Worm (Caenorhabditis elegans) whole organism, L4 larva: ENCODE measurements around the gene R11E3.1.

Source experiments
- F10B5.3 ChIP-seq: sonication (generic microtip); optimal IDR thresholded peaks from 2 replicates; lab custom pipeline; 2016; ENCODE audit warnings: mild to moderate bottlenecking, missing genetic modification characterization, missing compliant biosample characterization
- F26F4.8 ChIP-seq: fragments of 200-800 bp; sonication (Bioruptor generic); conservative IDR thresholded peaks from 2 replicates; pipeline ENCODE4 v1.3.6; 2022; ENCODE audit warnings: missing genetic modification characterization, missing compliant biosample characterization
- F37D6.2 ChIP-seq: sonication (generic microtip); optimal IDR thresholded peaks from 2 replicates; lab custom pipeline; 2016; ENCODE audit warnings: mild to moderate bottlenecking, missing genetic modification characterization, missing compliant biosample characterization
- F49E8.2 ChIP-seq: sonication (generic microtip); optimal IDR thresholded peaks from 2 replicates; lab custom pipeline; 2016; ENCODE audit warnings: missing compliant biosample characterization, mild to moderate bottlenecking, missing genetic modification characterization, borderline replicate concordance
- Y105C5A.15 ChIP-seq: fragments of 200-800 bp; sonication (Bioruptor generic); IDR thresholded peaks from 2 replicates; pipeline ENCODE4 v1.3.6; 2022; ENCODE audit warnings: missing genetic modification characterization, missing compliant biosample characterization
- Y5F2A.4 ChIP-seq: fragments of 200-800 bp; sonication (Bioruptor generic); optimal IDR thresholded peaks from 2 replicates; lab custom pipeline; 2018; ENCODE audit warnings: mild to moderate bottlenecking, missing genetic modification characterization, missing compliant biosample characterization
- Y75B8A.6 ChIP-seq: fragments of 200-800 bp; sonication (Bioruptor generic); IDR thresholded peaks from 2 replicates; pipeline ENCODE4 v1.3.6; 2022; ENCODE audit warnings: missing genetic modification reagents, missing genetic modification characterization, missing compliant biosample characterization
- ZK337.2 ChIP-seq: fragments of 200-800 bp; sonication (Bioruptor generic); IDR thresholded peaks from 2 replicates; pipeline ENCODE4 v1.3.6; 2022; ENCODE audit warnings: missing genetic modification reagents, missing genetic modification characterization, missing compliant biosample characterization
- aha-1 ChIP-seq: fragments of 150-350 bp; peaks from one replicate; lab custom pipeline; 2014; ENCODE audit warnings: missing biosample characterization, missing genetic modification characterization
- ama-1 ChIP-seq: fragments of 150-350 bp; optimal IDR thresholded peaks from 2 replicates; lab custom pipeline; 2014; ENCODE audit warnings: inconsistent platforms, mixed read lengths
- ceh-20 ChIP-seq: fragments of 200-800 bp; sonication (Bioruptor generic); IDR thresholded peaks from 2 replicates; pipeline ENCODE4 v1.3.6; 2022; ENCODE audit warnings: missing genetic modification reagents, missing genetic modification characterization, missing compliant biosample characterization
- ceh-28 ChIP-seq: fragments of 150-350 bp; optimal IDR thresholded peaks from 2 replicates; lab custom pipeline; 2014; ENCODE audit warnings: missing biosample characterization, missing genetic modification reagents, missing genetic modification characterization
- ceh-44 ChIP-seq: fragments of 200-800 bp; sonication (Bioruptor generic); IDR thresholded peaks from 2 replicates; pipeline ENCODE4 v1.3.6; 2022; ENCODE audit warnings: missing genetic modification reagents, missing genetic modification characterization, missing compliant biosample characterization
- ctbp-1 ChIP-seq: fragments of 200-800 bp; sonication (Bioruptor generic); IDR thresholded peaks from 2 replicates; pipeline ENCODE4 v1.3.6; 2022; ENCODE audit warnings: missing genetic modification reagents, missing genetic modification characterization, missing compliant biosample characterization
- daf-12 ChIP-seq: fragments of 150-350 bp; optimal IDR thresholded peaks from 2 replicates; lab custom pipeline; 2014; ENCODE audit warnings: missing biosample characterization, missing genetic modification reagents, missing genetic modification characterization
- daf-16 ChIP-seq, 3 experiments: sonication (generic microtip); optimal IDR thresholded peaks; 2 replicates each; lab custom pipeline; 2016 to 2017; ENCODE audit warnings: missing genetic modification characterization in 3 of 3, missing genetic modification reagents in 3 of 3, mild to moderate bottlenecking in 2 of 3, missing compliant biosample characterization in 2 of 3, missing biosample characterization in 1 of 3, moderate library complexity in 1 of 3
- daf-8 ChIP-seq: fragments of 200-800 bp; sonication (Bioruptor generic); IDR thresholded peaks from 2 replicates; pipeline ENCODE4 v1.3.6; 2022; ENCODE audit warnings: missing genetic modification characterization, missing compliant biosample characterization
- dmd-9 ChIP-seq: fragments of 200-800 bp; sonication (Bioruptor generic); IDR thresholded peaks from 2 replicates; pipeline ENCODE4 v1.3.6; 2022; ENCODE audit warnings: missing genetic modification reagents, missing genetic modification characterization, missing compliant biosample characterization
- dpl-1 ChIP-seq: fragments of 150-350 bp; optimal IDR thresholded peaks from 2 replicates; lab custom pipeline; 2014; ENCODE audit warnings: missing biosample characterization, missing genetic modification reagents, missing genetic modification characterization
- egl-27 ChIP-seq: sonication (generic microtip); optimal IDR thresholded peaks from 3 replicates; lab custom pipeline; 2017; ENCODE audit warnings: missing biosample characterization, missing genetic modification reagents, missing genetic modification characterization
- egl-43 ChIP-seq: fragments of 200-800 bp; sonication (Bioruptor generic); IDR thresholded peaks from 2 replicates; pipeline ENCODE4 v1.3.6; 2022; ENCODE audit warnings: missing genetic modification reagents, missing genetic modification characterization, missing compliant biosample characterization
- fos-1 ChIP-seq: fragments of 150-350 bp; optimal IDR thresholded peaks from 2 replicates; lab custom pipeline; 2014; ENCODE audit warnings: missing biosample characterization, missing genetic modification characterization
- hlh-11 ChIP-seq: fragments of 200-800 bp; sonication (Bioruptor generic); optimal IDR thresholded peaks from 2 replicates; lab custom pipeline; 2018; ENCODE audit warnings: mild to moderate bottlenecking, missing genetic modification characterization, missing compliant biosample characterization
- hmg-1.1 ChIP-seq: fragments of 200-800 bp; sonication (Bioruptor generic); IDR thresholded peaks from 2 replicates; pipeline ENCODE4 v1.3.6; 2022; ENCODE audit warnings: missing genetic modification reagents, missing genetic modification characterization, missing compliant biosample characterization
- jun-1 ChIP-seq: fragments of 150-350 bp; optimal IDR thresholded peaks from 2 replicates; lab custom pipeline; 2014; ENCODE audit warnings: missing biosample characterization, missing genetic modification reagents, missing genetic modification characterization
- lim-7 ChIP-seq: fragments of 200-800 bp; sonication (Bioruptor generic); IDR thresholded peaks from 2 replicates; pipeline ENCODE4 v1.3.6; 2022; ENCODE audit warnings: missing genetic modification characterization, missing compliant biosample characterization
- lin-1 ChIP-seq: fragments of 200-800 bp; sonication (Bioruptor generic); IDR thresholded peaks from 2 replicates; pipeline ENCODE4 v1.3.6; 2022; ENCODE audit warnings: missing genetic modification reagents, missing genetic modification characterization, missing compliant biosample characterization
- lin-15B ChIP-seq: fragments of 150-350 bp; sonication (generic microtip); optimal IDR thresholded peaks from 3 replicates; lab custom pipeline; 2014; ENCODE audit warnings: missing biosample characterization, missing genetic modification characterization
- lin-29 ChIP-seq: fragments of 200-800 bp; sonication (Bioruptor generic); IDR thresholded peaks from 2 replicates; pipeline ENCODE4 v1.3.6; 2022; ENCODE audit warnings: missing genetic modification reagents, missing genetic modification characterization, missing compliant biosample characterization
- lin-39 ChIP-seq: fragments of 150-350 bp; optimal IDR thresholded peaks from 2 replicates; lab custom pipeline; 2014; ENCODE audit warnings: missing biosample characterization, missing genetic modification reagents, missing genetic modification characterization
- lir-3 ChIP-seq: sonication (generic microtip); optimal IDR thresholded peaks from 2 replicates; lab custom pipeline; 2016; ENCODE audit warnings: mild to moderate bottlenecking, missing genetic modification characterization, missing compliant biosample characterization
- madf-9 ChIP-seq: fragments of 200-800 bp; sonication (Bioruptor generic); conservative IDR thresholded peaks from 2 replicates; pipeline ENCODE4 v1.3.6; 2022; ENCODE audit warnings: missing genetic modification reagents, missing genetic modification characterization, missing compliant biosample characterization
- mdl-1 ChIP-seq, 2 experiments: fragments of 150-350 bp in 1 of 2; sonication (generic microtip) in 1 of 2; optimal IDR thresholded peaks; 2 replicates each; lab custom pipeline; 2014 to 2017; ENCODE audit warnings: missing biosample characterization in 2 of 2, missing genetic modification characterization in 2 of 2
- mxl-3 ChIP-seq: fragments of 200-800 bp; sonication (Bioruptor generic); optimal IDR thresholded peaks from 2 replicates; lab custom pipeline; 2018; ENCODE audit warnings: mild to moderate bottlenecking, missing genetic modification characterization, missing compliant biosample characterization
- nhr-10 ChIP-seq: fragments of 150-350 bp; optimal IDR thresholded peaks from 2 replicates; lab custom pipeline; 2014; ENCODE audit warnings: missing biosample characterization, missing genetic modification characterization
- nhr-102 ChIP-seq: sonication (generic microtip); optimal IDR thresholded peaks from 2 replicates; lab custom pipeline; 2016; ENCODE audit warnings: mild to moderate bottlenecking, missing genetic modification characterization, moderate library complexity, missing compliant biosample characterization
- nhr-11 ChIP-seq: fragments of 150-350 bp; optimal IDR thresholded peaks from 2 replicates; lab custom pipeline; 2014; ENCODE audit warnings: missing biosample characterization, missing genetic modification characterization
- nhr-111 ChIP-seq: fragments of 200-800 bp; sonication (Bioruptor generic); optimal IDR thresholded peaks from 2 replicates; lab custom pipeline; 2018; ENCODE audit warnings: mild to moderate bottlenecking, missing genetic modification characterization, missing compliant biosample characterization
- nhr-237 ChIP-seq: sonication (generic microtip); optimal IDR thresholded peaks from 2 replicates; lab custom pipeline; 2017; ENCODE audit warnings: missing biosample characterization, missing genetic modification characterization
- nhr-41 ChIP-seq: fragments of 200-800 bp; sonication (Bioruptor generic); IDR thresholded peaks from 2 replicates; pipeline ENCODE4 v1.3.6; 2022; ENCODE audit warnings: missing genetic modification reagents, missing genetic modification characterization, missing compliant biosample characterization
- php-3 ChIP-seq: fragments of 200-800 bp; sonication (Bioruptor generic); IDR thresholded peaks from 2 replicates; pipeline ENCODE4 v1.3.6; 2022; ENCODE audit warnings: missing genetic modification reagents, missing genetic modification characterization, missing compliant biosample characterization
- sdz-12 ChIP-seq: fragments of 200-800 bp; sonication (Bioruptor generic); optimal IDR thresholded peaks from 2 replicates; lab custom pipeline; 2018; ENCODE audit warnings: mild to moderate bottlenecking, missing genetic modification characterization, missing compliant biosample characterization
- set-16 ChIP-seq: fragments of 200-800 bp; sonication (Bioruptor generic); IDR thresholded peaks from 2 replicates; pipeline ENCODE4 v1.3.6; 2022; ENCODE audit warnings: missing genetic modification reagents, missing genetic modification characterization, missing compliant biosample characterization
- snpc-1.2 ChIP-seq: fragments of 200-800 bp; sonication (Bioruptor generic); IDR thresholded peaks from 2 replicates; pipeline ENCODE4 v1.3.6; 2022; ENCODE audit warnings: missing genetic modification reagents, missing genetic modification characterization, missing compliant biosample characterization
- snpc-4 ChIP-seq: fragments of 150-350 bp; optimal IDR thresholded peaks from 2 replicates; lab custom pipeline; 2014; ENCODE audit warnings: missing biosample characterization, missing genetic modification characterization
- spr-3 ChIP-seq: fragments of 200-800 bp; sonication (Bioruptor generic); optimal IDR thresholded peaks from 2 replicates; lab custom pipeline; 2018; ENCODE audit warnings: mild to moderate bottlenecking, missing genetic modification characterization, missing compliant biosample characterization
- tag-97 ChIP-seq: fragments of 200-800 bp; sonication (Bioruptor generic); IDR thresholded peaks from 2 replicates; pipeline ENCODE4 v1.3.6; 2022; ENCODE audit warnings: missing genetic modification characterization, missing compliant biosample characterization
- vab-7 ChIP-seq: fragments of 200-800 bp; sonication (Bioruptor generic); IDR thresholded peaks from 2 replicates; pipeline ENCODE4 v1.3.6; 2022; ENCODE audit warnings: missing genetic modification reagents, missing genetic modification characterization, missing compliant biosample characterization
- zfp-2 ChIP-seq: sonication (generic microtip); optimal IDR thresholded peaks from 2 replicates; lab custom pipeline; 2016; ENCODE audit warnings: mild to moderate bottlenecking, missing genetic modification characterization, missing compliant biosample characterization
- zfp-3 ChIP-seq: fragments of 200-800 bp; sonication (Bioruptor generic); conservative IDR thresholded peaks from 2 replicates; pipeline ENCODE4 v1.3.6; 2022; ENCODE audit warnings: missing genetic modification reagents, missing genetic modification characterization, missing compliant biosample characterization
- zip-2 ChIP-seq: fragments of 150-350 bp; optimal IDR thresholded peaks from 2 replicates; lab custom pipeline; 2014; ENCODE audit warnings: missing biosample characterization, missing genetic modification characterization

Gene R11E3.1

DNA sequence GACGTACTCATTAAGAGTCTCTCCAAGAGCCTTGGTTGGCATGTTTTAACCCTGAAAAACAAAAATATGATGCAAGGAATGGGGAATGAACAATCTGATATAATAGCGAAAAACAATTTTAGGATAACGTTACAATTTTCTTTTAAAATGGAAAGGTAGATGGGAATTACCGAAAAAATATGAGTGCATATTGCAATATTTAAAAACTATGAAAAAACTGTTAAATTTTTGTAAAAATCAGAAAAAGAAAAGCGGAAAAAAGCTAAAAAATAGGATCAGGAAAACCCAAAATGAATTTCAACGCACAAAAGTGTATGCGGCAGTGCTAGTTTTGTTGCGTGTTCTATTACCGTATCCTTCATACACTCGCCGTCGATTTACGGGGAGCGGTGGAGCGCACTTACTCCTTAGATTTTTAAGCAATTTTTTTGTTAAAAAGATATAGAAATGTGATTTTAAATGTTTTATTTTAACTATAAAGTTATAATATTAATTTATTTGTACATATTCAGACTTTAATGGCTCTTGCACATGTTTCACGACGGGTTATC lies 39.7 kb upstream of the R11E3.1 start, which contains the start of the genes rpl-20 and Y17G9B.5 (continued):
- peak; percentile 99 for TF ChIP-seq vab-7
- TF ChIP-seq F10B5.3 (tag; lab: Kevin White, UChicago): peak; percentile 96
- TF ChIP-seq lir-3 (tag; lab: Kevin White, UChicago): peak; percentile 89
- TF ChIP-seq nhr-237 (tag; lab: Kevin White, UChicago): peak; percentile 86
- peak; percentile 98 for TF ChIP-seq egl-43 (GFP tag; lab: Robert Waterston, UW)
- TF ChIP-seq lin-39 (tag; lab: Kevin White, UChicago): peak; percentile 91
- no peak for TF ChIP-seq Y105C5A.15
- peak; percentile 100 for TF ChIP-seq ceh-20 (GFP tag; lab: Robert Waterston, UW)
- TF ChIP-seq mxl-3: peak; percentile 95
- TF ChIP-seq daf-16 (GFP tag; optimal IDR thresholded peaks at IDR 0.05; lab: Kevin White, UChicago): peak; percentile 95 to 98
- peak; percentile 97 for TF ChIP-seq daf-16 (tag; optimal IDR thresholded peaks at IDR 0.05; lab: Kevin White, UChicago)
- peak; percentile 98 for TF ChIP-seq F49E8.2 (tag; lab: Kevin White, UChicago)
- peak; percentile 100 for TF ChIP-seq nhr-11 (tag; lab: Kevin White, UChicago)
- peak; percentile 99 for TF ChIP-seq zfp-3
- TF ChIP-seq Y75B8A.6: peak; percentile 99
- TF ChIP-seq daf-12 (tag; lab: Kevin White, UChicago): no peak
- peak; percentile 53 for TF ChIP-seq egl-27
- peak; percentile 22 to 92 for TF ChIP-seq mdl-1 (tag; optimal IDR thresholded peaks at IDR 0.05; lab: Kevin White, UChicago)
- TF ChIP-seq snpc-4 (tag; lab: Kevin White, UChicago): peak; percentile 65
- TF ChIP-seq ZK337.2 (GFP tag; lab: Robert Waterston, UW): peak; percentile 93
- peak; percentile 97 for TF ChIP-seq Y5F2A.4 (GFP tag; lab: Kevin White, UChicago)
- peak; percentile 100 for TF ChIP-seq spr-3 (GFP tag; lab: Kevin White, UChicago)
- TF ChIP-seq aha-1 (tag; lab: Kevin White, UChicago): peak; percentile 99
- peak; percentile 99 for TF ChIP-seq nhr-102 (tag; lab: Kevin White, UChicago)
- peak; percentile 36 for TF ChIP-seq set-16 (GFP tag; lab: Robert Waterston, UW)
- peak; percentile 88 for TF ChIP-seq nhr-111 (GFP tag; lab: Kevin White, UChicago)
- TF ChIP-seq ctbp-1 (GFP tag; lab: Robert Waterston, UW): peak; percentile 99
- peak; percentile 87 for TF ChIP-seq ceh-44 (GFP tag; lab: Robert Waterston, UW)
- TF ChIP-seq nhr-10: peak; percentile 98
- TF ChIP-seq sdz-12 (GFP tag; lab: Kevin White, UChicago): peak; percentile 97
- TF ChIP-seq madf-9 (GFP tag; lab: Robert Waterston, UW): peak; percentile 98
- TF ChIP-seq daf-8 (GFP tag; lab: Robert Waterston, UW): peak; percentile 95
- peak; percentile 74 for TF ChIP-seq ceh-28 (tag; lab: Kevin White, UChicago)
- TF ChIP-seq tag-97: peak; percentile 94; the same call in 1 of the 2 replicates
- peak; percentile 99 for TF ChIP-seq dpl-1 (GFP tag; lab: Kevin White, UChicago)
- TF ChIP-seq F37D6.2 (tag; lab: Kevin White, UChicago): peak; percentile 98
- peak; percentile 81 for TF ChIP-seq lim-7 (GFP tag; lab: Robert Waterston, UW)
- peak; percentile 96 for TF ChIP-seq jun-1
- TF ChIP-seq lin-15B (tag; lab: Kevin White, UChicago): peak; percentile 99
- peak; percentile 97 for TF ChIP-seq nhr-41 (GFP tag; lab: Robert Waterston, UW)
- peak; percentile 99 for TF ChIP-seq dmd-9 (GFP tag; lab: Robert Waterston, UW)
- peak; percentile 100 for TF ChIP-seq hmg-1.1 (GFP tag; lab: Robert Waterston, UW)
- peak; percentile 94 for TF ChIP-seq zfp-2
- no peak for TF ChIP-seq F26F4.8 (GFP tag; lab: Robert Waterston, UW)
- peak; percentile 99 for TF ChIP-seq lin-1 (GFP tag; lab: Robert Waterston, UW)
- TF ChIP-seq lin-29 (GFP tag; lab: Robert Waterston, UW): peak; percentile 99
- peak; percentile 92 for TF ChIP-seq ama-1
- TF ChIP-seq zip-2 (tag; lab: Kevin White, UChicago): peak; percentile 95
- peak; percentile 100 for TF ChIP-seq hlh-11 (tag; lab: Kevin White, UChicago)
- TF ChIP-seq snpc-1.2 (GFP tag; lab: Robert Waterston, UW): peak; percentile 97
- TF ChIP-seq php-3 (GFP tag; lab: Robert Waterston, UW): peak; percentile 99
- peak; percentile 94 for TF ChIP-seq fos-1
